Fruit fly (Drosophila melanogaster): ENCODE data around the gene fru.

dm6 chr3R:18572240-18572803, 26.9 kb upstream of the fru start:
- no peak for TF ChIP-seq EcR (GFP tag; optimal IDR thresholded peaks at IDR 0.05)
- no peak for TF ChIP-seq Dll (optimal IDR thresholded peaks at IDR 0.05)
- TF ChIP-seq pan (optimal IDR thresholded peaks at IDR 0.05) = no peak
- no peak for TF ChIP-seq psq (optimal IDR thresholded peaks at IDR 0.05)

Measured in whole organism.